Fruit fly (Drosophila melanogaster): ENCODE results near the gene AP-1gamma.

The AP-1gamma gene

DNA sequence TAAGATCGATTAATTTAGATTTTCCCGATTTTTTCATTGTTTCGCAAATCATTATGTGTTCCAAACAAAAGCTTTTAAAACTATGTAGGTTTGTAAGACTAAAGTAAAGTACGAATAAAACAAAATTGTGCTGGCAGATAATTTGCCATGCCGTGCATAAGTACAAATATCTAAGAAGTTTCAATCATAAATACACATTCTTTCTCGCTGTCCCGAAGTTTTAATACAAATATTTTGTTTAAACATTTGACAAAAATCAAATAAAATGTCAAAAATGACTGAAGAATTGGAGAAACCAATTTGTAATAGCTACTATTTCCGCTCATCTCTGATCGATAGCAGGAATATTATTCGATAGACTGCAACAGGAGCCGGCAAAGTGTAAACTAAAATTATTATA, 25.9 kb upstream of the AP-1gamma start, which contains the start of gene APC4 (continued):
- TF ChIP-seq oc (tag; optimal IDR thresholded peaks at IDR 0.05): no peak
- no peak for TF ChIP-seq CTCF (GFP tag; optimal IDR thresholded peaks at IDR 0.05)
- TF ChIP-seq lola (GFP tag; optimal IDR thresholded peaks at IDR 0.05): peak in 1 of 3 experiments; percentile 48
- TF ChIP-seq CG10366 (GFP tag; IDR thresholded peaks at IDR 0.05): no peak
- TF ChIP-seq Trl (optimal IDR thresholded peaks at IDR 0.05): no peak
- TF ChIP-seq Trl (GFP tag; optimal IDR thresholded peaks at IDR 0.05): no peak
- peak; percentile 14 for TF ChIP-seq odd (GFP tag; optimal IDR thresholded peaks at IDR 0.05)
- no peak for TF ChIP-seq exex (tag; optimal IDR thresholded peaks at IDR 0.05)
- TF ChIP-seq grau (tag; optimal IDR thresholded peaks at IDR 0.05): peak; percentile 48
- no peak for TF ChIP-seq Dip3 (GFP tag; optimal IDR thresholded peaks at IDR 0.05)
- TF ChIP-seq CG8388 (GFP tag; optimal IDR thresholded peaks at IDR 0.05): no peak
- TF ChIP-seq tio (GFP tag; optimal IDR thresholded peaks at IDR 0.05): no peak
- TF ChIP-seq CG3847 (GFP tag; IDR thresholded peaks at IDR 0.05): no peak
- no peak for TF ChIP-seq GATAe (GFP tag; conservative IDR thresholded peaks at IDR 0.05)
- no peak for TF ChIP-seq HLH4C (GFP tag; IDR thresholded peaks at IDR 0.05; ENCODE audit: partially characterized antibody)
- TF ChIP-seq CG1832 (GFP tag; optimal IDR thresholded peaks at IDR 0.05): no peak
- TF ChIP-seq Hr3 (GFP tag; optimal IDR thresholded peaks at IDR 0.05): no peak
- no peak for TF ChIP-seq bcd (GFP tag; optimal IDR thresholded peaks at IDR 0.05)
- no peak for TF ChIP-seq lab (GFP tag; optimal IDR thresholded peaks at IDR 0.05)
- TF ChIP-seq CG14667 (GFP tag; IDR thresholded peaks at IDR 0.05): no peak
- peak; percentile 14 to 20 for TF ChIP-seq dpn (GFP tag; optimal IDR thresholded peaks at IDR 0.05)
- TF ChIP-seq fd102C (GFP tag; optimal IDR thresholded peaks at IDR 0.05): no peak
- TF ChIP-seq dysf (GFP tag; IDR thresholded peaks at IDR 0.05): no peak
- TF ChIP-seq CG15073 (GFP tag; optimal IDR thresholded peaks at IDR 0.05): no peak
- peak; percentile 55 for TF ChIP-seq CG30403 (GFP tag; optimal IDR thresholded peaks at IDR 0.05)
- TF ChIP-seq CG18262 (tag; optimal IDR thresholded peaks at IDR 0.05): peak; percentile 45
- TF ChIP-seq CG8478 (optimal IDR thresholded peaks at IDR 0.05): no peak
- TF ChIP-seq tna (GFP tag; IDR thresholded peaks at IDR 0.05; ENCODE audit: partially characterized antibody): no peak
- TF ChIP-seq CG13123 (GFP tag; optimal IDR thresholded peaks at IDR 0.05): no peak
- TF ChIP-seq sima (GFP tag; optimal IDR thresholded peaks at IDR 0.05): no peak
- no peak for TF ChIP-seq Hand (GFP tag; optimal IDR thresholded peaks at IDR 0.05)
- TF ChIP-seq pan (optimal IDR thresholded peaks at IDR 0.05): no peak
- no peak for TF ChIP-seq pan (GFP tag; optimal IDR thresholded peaks at IDR 0.05 in 1 of 2, IDR thresholded peaks at IDR 0.05 in 1 of 2)
- no peak for TF ChIP-seq cad (GFP tag; optimal IDR thresholded peaks at IDR 0.05)
- TF ChIP-seq z (GFP tag; IDR thresholded peaks at IDR 0.05): no peak
- no peak for TF ChIP-seq CG12219 (GFP tag; optimal IDR thresholded peaks at IDR 0.05)
- no peak for TF ChIP-seq CG1529 (GFP tag; optimal IDR thresholded peaks at IDR 0.05)
- TF ChIP-seq trh (GFP tag; optimal IDR thresholded peaks at IDR 0.05): no peak
- TF ChIP-seq zfh2 (GFP tag; optimal IDR thresholded peaks at IDR 0.05): peak; percentile 36
- no peak for TF ChIP-seq prd (optimal IDR thresholded peaks at IDR 0.05)
- TF ChIP-seq prd (GFP tag; IDR thresholded peaks at IDR 0.05): no peak; the same call in 2 of the 3 replicates
- no peak for TF ChIP-seq nau (GFP tag; optimal IDR thresholded peaks at IDR 0.05)
- no peak for TF ChIP-seq Optix (GFP tag; IDR thresholded peaks at IDR 0.05)
- TF ChIP-seq bab2 (GFP tag; optimal IDR thresholded peaks at IDR 0.05): peak; percentile 25
- no peak for TF ChIP-seq br (optimal IDR thresholded peaks at IDR 0.05)
- TF ChIP-seq Atf-2 (GFP tag; optimal IDR thresholded peaks at IDR 0.05): peak; percentile 9
- TF ChIP-seq ap (GFP tag; IDR thresholded peaks at IDR 0.05): no peak
- TF ChIP-seq toy (GFP tag; IDR thresholded peaks at IDR 0.05): no peak
- TF ChIP-seq Spps (tag; optimal IDR thresholded peaks at IDR 0.05): no peak
- no peak for TF ChIP-seq Asciz (GFP tag; optimal IDR thresholded peaks at IDR 0.05)
- TF ChIP-seq CG13296 (GFP tag; optimal IDR thresholded peaks at IDR 0.05): no peak
- TF ChIP-seq PHDP (tag; optimal IDR thresholded peaks at IDR 0.05): peak; percentile 2
- no peak for TF ChIP-seq CG6689 (GFP tag; IDR thresholded peaks at IDR 0.05)
- TF ChIP-seq CG16813 (GFP tag; IDR thresholded peaks at IDR 0.05; ENCODE audit: partially characterized antibody): no peak
